Fruit fly (Drosophila melanogaster): Measurements from ENCODE around the gene CG13032.

- TF ChIP-seq Pif1A (GFP tag; optimal IDR thresholded peaks at IDR 0.05) (peak; percentile 58), Pif1B (GFP tag; optimal IDR thresholded peaks at IDR 0.05) (no peak), CG4496 (GFP tag; IDR thresholded peaks at IDR 0.05) (peak; percentile 68; the same call in 2 of the 3 replicates), CG8301 (tag; optimal IDR thresholded peaks at IDR 0.05) (peak; percentile 78), gl (tag; optimal IDR thresholded peaks at IDR 0.05) (no peak), D1 (tag; optimal IDR thresholded peaks at IDR 0.05) (peak; percentile 24), CG9948 (tag; optimal IDR thresholded peaks at IDR 0.05) (peak; percentile 75), CG34367 (tag; optimal IDR thresholded peaks at IDR 0.05) (no peak), CG10348 (GFP tag; IDR thresholded peaks at IDR 0.05) (no peak), rn (GFP tag; IDR thresholded peaks at IDR 0.05) (no peak), CG15710 (tag; optimal IDR thresholded peaks at IDR 0.05) (no peak), Snoo (tag; optimal IDR thresholded peaks at IDR 0.05) (no peak), CG12605 (GFP tag; IDR thresholded peaks at IDR 0.05) (no peak), EcR (GFP tag; optimal IDR thresholded peaks at IDR 0.05) (no peak)
These were observed 30.8 kb upstream of the CG13032 start for dm6 chr3L:16642954-16643353.
